Worm (Caenorhabditis elegans) whole organism, early embryonic: Measurements from ENCODE around the gene F08H9.3.

Experiments used
- B0310.2 ChIP-seq: sonication (generic microtip); optimal IDR thresholded peaks from 2 replicates; lab custom pipeline; 2016; ENCODE audit warnings: mild to moderate bottlenecking, missing genetic modification characterization, missing compliant biosample characterization
- F13C5.2 ChIP-seq: sonication (generic microtip); optimal IDR thresholded peaks from 2 replicates; lab custom pipeline; 2017; ENCODE audit warnings: mild to moderate bottlenecking, missing genetic modification characterization, inconsistent platforms, missing compliant biosample characterization
- aly-1 ChIP-seq: sonication (generic microtip); optimal IDR thresholded peaks from 2 replicates; lab custom pipeline; 2016; ENCODE audit warnings: missing genetic modification characterization, missing compliant biosample characterization
- ceh-13 ChIP-seq: fragments of 200-800 bp; sonication (Bioruptor generic); optimal IDR thresholded peaks from 2 replicates; lab custom pipeline; 2018; ENCODE audit warnings: mild to moderate bottlenecking, missing genetic modification characterization, missing compliant biosample characterization
- ceh-36 ChIP-seq: sonication (generic microtip); optimal IDR thresholded peaks from 2 replicates; lab custom pipeline; 2016; ENCODE audit warnings: missing genetic modification characterization, inconsistent platforms, missing compliant biosample characterization
- ets-7 ChIP-seq: sonication (generic microtip); optimal IDR thresholded peaks from 2 replicates; lab custom pipeline; 2016; ENCODE audit warnings: missing genotype, missing genetic modification characterization, missing compliant biosample characterization
- flt-1 ChIP-seq: fragments of 200-800 bp; sonication (Bioruptor generic); IDR thresholded peaks from 2 replicates; pipeline ENCODE4 v1.3.6; 2022; ENCODE audit warnings: missing genetic modification characterization, missing compliant biosample characterization
- hmg-4 ChIP-seq: fragments of 200-800 bp; sonication (Bioruptor generic); optimal IDR thresholded peaks from 2 replicates; lab custom pipeline; 2018; ENCODE audit warnings: mild to moderate bottlenecking, missing genetic modification characterization, missing compliant biosample characterization
- hnd-1 ChIP-seq: sonication (generic microtip); optimal IDR thresholded peaks from 2 replicates; lab custom pipeline; 2016; ENCODE audit warnings: missing genetic modification characterization, missing compliant biosample characterization
- pes-1 ChIP-seq: fragments of 200-800 bp; sonication (Bioruptor generic); IDR thresholded peaks from 2 replicates; pipeline ENCODE4 v1.3.6; 2022; ENCODE audit warnings: missing genetic modification reagents, missing genetic modification characterization, missing compliant biosample characterization
- scrt-1 ChIP-seq: fragments of 200-800 bp; sonication (Bioruptor generic); IDR thresholded peaks from 2 replicates; pipeline ENCODE4 v1.3.6; 2022; ENCODE audit warnings: missing genetic modification characterization, missing compliant biosample characterization
- sea-1 ChIP-seq: fragments of 200-800 bp; sonication (Bioruptor generic); conservative IDR thresholded peaks from 2 replicates; pipeline ENCODE4 v1.3.6; 2022; ENCODE audit warnings: missing genetic modification characterization, missing compliant biosample characterization
- tbx-37 ChIP-seq: fragments of 200-800 bp; sonication (Bioruptor generic); conservative IDR thresholded peaks from 2 replicates; pipeline ENCODE4 v1.3.6; 2022; ENCODE audit warnings: missing genetic modification reagents, missing genetic modification characterization, missing compliant biosample characterization

Gene F08H9.3

DNA sequence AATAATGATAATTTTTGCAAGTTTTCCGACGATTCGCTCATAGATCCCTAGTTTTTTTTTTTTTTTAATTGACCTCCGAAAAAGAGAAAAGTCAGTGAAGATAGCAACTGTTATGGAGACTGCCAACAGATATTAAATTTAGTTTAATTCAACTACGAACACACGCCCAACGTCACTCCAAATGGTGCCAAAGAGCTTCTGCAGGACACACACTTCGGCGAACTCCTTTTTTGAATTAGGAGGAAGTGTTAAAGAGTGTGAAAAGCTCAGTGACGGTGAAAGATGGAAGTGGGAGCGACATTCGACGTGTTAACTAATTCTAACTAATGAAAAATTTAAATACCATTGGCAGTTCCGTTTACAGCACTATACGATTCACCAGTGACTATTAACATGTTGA, 51.1 kb downstream of the F08H9.3 start:
- no peak for TF ChIP-seq pes-1 (GFP tag; lab: Robert Waterston, UW)
- no peak for TF ChIP-seq B0310.2 (tag; lab: Kevin White, UChicago)
- no peak for TF ChIP-seq ceh-36 (tag; lab: Kevin White, UChicago)
- no peak for TF ChIP-seq F13C5.2
- no peak for TF ChIP-seq hnd-1 (tag; lab: Kevin White, UChicago)
- TF ChIP-seq flt-1: no peak
- TF ChIP-seq ets-7 (tag; lab: Kevin White, UChicago): no peak
- no peak for TF ChIP-seq scrt-1
- no peak for TF ChIP-seq tbx-37 (GFP tag; lab: Robert Waterston, UW)
- no peak for TF ChIP-seq aly-1
- no peak for TF ChIP-seq ceh-13 (GFP tag; lab: Kevin White, UChicago)
- no peak for TF ChIP-seq sea-1 (GFP tag; lab: Robert Waterston, UW)
- TF ChIP-seq hmg-4 (GFP tag; lab: Kevin White, UChicago): no peak
